Fruit fly (Drosophila melanogaster) whole organism, pupa: ENCODE measurements around the gene sa.

Source experiments
- CG10348 ChIP-seq: fragments of 200-800 bp; sonication (Bioruptor generic); IDR thresholded peaks from 2 replicates; pipeline ENCODE4 v1.3.6; 2022; ENCODE audit warnings: missing biosample characterization, missing genetic modification characterization
- CG13204 ChIP-seq: fragments of 200-800 bp; sonication (Bioruptor generic); optimal IDR thresholded peaks from 2 replicates; lab custom pipeline; 2018; ENCODE audit warnings: missing biosample characterization, mild to moderate bottlenecking, missing genetic modification characterization, moderate library complexity
- CG14655 ChIP-seq: fragments of 200-800 bp; sonication (Bioruptor generic); optimal IDR thresholded peaks from 3 replicates; lab custom pipeline; 2017; ENCODE audit warnings: mild to moderate bottlenecking, missing biosample characterization, missing genetic modification reagents, missing genetic modification characterization
- CG32121 ChIP-seq: fragments of 200-800 bp; sonication (Bioruptor generic); IDR thresholded peaks from 2 replicates; pipeline ENCODE4 v1.3.6; 2022; ENCODE audit warnings: missing biosample characterization, missing genetic modification characterization
- CG34367 ChIP-seq: fragments of 200-800 bp; sonication (Bioruptor generic); optimal IDR thresholded peaks from 2 replicates; lab custom pipeline; 2018; ENCODE audit warnings: missing biosample characterization, mild to moderate bottlenecking, missing genetic modification characterization
- CG4496 ChIP-seq: fragments of 200-800 bp; sonication (Bioruptor generic); IDR thresholded peaks from 3 replicates; pipeline ENCODE4 v1.3.6; 2022; ENCODE audit warnings: missing biosample characterization, missing genetic modification characterization
- CG8301 ChIP-seq: fragments of 200-800 bp; sonication (Bioruptor generic); optimal IDR thresholded peaks from 2 replicates; lab custom pipeline; 2018; ENCODE audit warnings: missing biosample characterization, mild to moderate bottlenecking, missing genetic modification characterization
- D1 ChIP-seq: fragments of 200-800 bp; sonication (Bioruptor generic); optimal IDR thresholded peaks from 2 replicates; lab custom pipeline; 2018; ENCODE audit warnings: missing biosample characterization, mild to moderate bottlenecking, missing genetic modification characterization, moderate library complexity
- EcR ChIP-seq: fragments of 200-800 bp; sonication (Bioruptor generic); optimal IDR thresholded peaks from 3 replicates; lab custom pipeline; 2019; ENCODE audit warnings: missing biosample characterization, missing genetic modification characterization, mild to moderate bottlenecking, moderate library complexity, missing genetic modification reagents
- Pif1B ChIP-seq: fragments of 200-800 bp; sonication (Bioruptor generic); optimal IDR thresholded peaks from 3 replicates; lab custom pipeline; 2016; ENCODE audit warnings: missing biosample characterization, missing genetic modification characterization
- rn ChIP-seq: fragments of 200-800 bp; sonication (Bioruptor generic); IDR thresholded peaks from 2 replicates; pipeline ENCODE4 v1.3.6; 2022; ENCODE audit warnings: missing biosample characterization, missing genetic modification characterization

dm6 chr3L:21381746-21382145 is 24.8 kb downstream of the sa start:
- TF ChIP-seq EcR (no peak), rn (GFP tag; lab: Robert Waterston, UW) (no peak), CG10348 (no peak), Pif1B (GFP tag; lab: Kevin White, UChicago) (no peak), CG32121 (GFP tag; lab: Robert Waterston, UW) (no peak), CG13204 (GFP tag; lab: Kevin White, UChicago) (no peak), CG34367 (tag; lab: Kevin White, UChicago) (no peak), CG8301 (tag; lab: Kevin White, UChicago) (no peak), CG14655 (GFP tag; lab: Kevin White, UChicago) (no peak), D1 (no peak), CG4496 (GFP tag; lab: Robert Waterston, UW) (no peak)
